Fruit fly (Drosophila melanogaster) whole organism, wandering third instar larva: ENCODE measurements around the gene Ubc6.

Source experiments
- Abd-B ChIP-seq: fragments of >200 bp; optimal IDR thresholded peaks from 2 replicates; lab custom pipeline; 2017; ENCODE audit warnings: missing biosample characterization, missing genetic modification characterization
- CG32264 ChIP-seq: fragments of 200-800 bp; sonication (Bioruptor generic); optimal IDR thresholded peaks from 2 replicates; lab custom pipeline; 2016; ENCODE audit warnings: missing biosample characterization, missing genetic modification characterization
- CG9705 ChIP-seq: fragments of 200-800 bp; sonication (Bioruptor generic); optimal IDR thresholded peaks from 2 replicates; lab custom pipeline; 2018; ENCODE audit warnings: missing biosample characterization, mild to moderate bottlenecking, missing genetic modification characterization
- CrebA ChIP-seq: fragments of 200-800 bp; sonication (Bioruptor generic); optimal IDR thresholded peaks from 2 replicates; lab custom pipeline; 2016; ENCODE audit warnings: missing biosample characterization, mild to moderate bottlenecking, missing genetic modification characterization, borderline replicate concordance
- Dfd ChIP-seq: fragments of >200 bp; optimal IDR thresholded peaks from 2 replicates; lab custom pipeline; 2017; ENCODE audit warnings: missing biosample characterization, missing genetic modification characterization
- Dif ChIP-seq: fragments of 200-275, 200-300 bp; sonication (Bioruptor generic); optimal IDR thresholded peaks from 2 replicates; lab custom pipeline; 2018; ENCODE audit warnings: missing biosample characterization, missing genetic modification characterization; ENCODE audit not compliant: partially characterized antibody
- GATAd ChIP-seq: sonication (Bioruptor generic); optimal IDR thresholded peaks from 2 replicates; lab custom pipeline; 2016; ENCODE audit warnings: missing biosample characterization, missing genetic modification characterization
- HLH106 ChIP-seq: fragments of 200-800 bp; optimal IDR thresholded peaks from 3 replicates; lab custom pipeline; 2019; ENCODE audit warnings: missing biosample characterization, mild to moderate bottlenecking, missing genetic modification characterization, moderate library complexity
- Hnf4 ChIP-seq: fragments of 200-800 bp; sonication (Bioruptor generic); optimal IDR thresholded peaks from 2 replicates; lab custom pipeline; 2016; ENCODE audit warnings: missing biosample characterization, mild to moderate bottlenecking, missing genetic modification characterization
- Hr78 ChIP-seq: fragments of >200 bp; optimal IDR thresholded peaks from 2 replicates; lab custom pipeline; 2017; ENCODE audit warnings: missing biosample characterization, missing genetic modification characterization
- Hr83 ChIP-seq: fragments of 200-300 bp; sonication (Bioruptor generic); optimal IDR thresholded peaks from 2 replicates; lab custom pipeline; 2016; ENCODE audit warnings: missing biosample characterization, mild to moderate bottlenecking, missing genetic modification characterization, moderate library complexity; ENCODE audit not compliant: poor library complexity, severe bottlenecking
- Jra ChIP-seq: sonication (Bioruptor generic); optimal IDR thresholded peaks from 2 replicates; lab custom pipeline; 2016; ENCODE audit warnings: missing biosample characterization, missing genetic modification characterization
- Mio ChIP-seq: sonication (Bioruptor generic); optimal IDR thresholded peaks from 2 replicates; lab custom pipeline; 2016; ENCODE audit warnings: missing biosample characterization, missing genetic modification characterization
- Myc ChIP-seq: fragments of >200 bp; optimal IDR thresholded peaks from 2 replicates; lab custom pipeline; 2017
- N ChIP-seq: fragments of >200 bp; optimal IDR thresholded peaks from 2 replicates; lab custom pipeline; 2018; ENCODE audit warnings: missing biosample characterization, missing external identifiers, missing genetic modification characterization
- OdsH ChIP-seq: fragments of 200-800 bp; sonication (Bioruptor generic); optimal IDR thresholded peaks from 2 replicates; lab custom pipeline; 2016; ENCODE audit warnings: missing biosample characterization, mild to moderate bottlenecking, missing genetic modification characterization
- Rel ChIP-seq, 2 experiments: fragments of 200-800 bp; sonication (Bioruptor generic) in 1 of 2; optimal IDR thresholded peaks; 2 replicates in 1 of 2; 3 replicates in 1 of 2; lab custom pipeline; 2016 to 2019; ENCODE audit warnings: mild to moderate bottlenecking in 2 of 2, missing biosample characterization in 2 of 2, missing genetic modification characterization in 2 of 2, moderate library complexity in 1 of 2
- Sp1 ChIP-seq: fragments of 200-800 bp; sonication (Bioruptor generic); optimal IDR thresholded peaks from 3 replicates; lab custom pipeline; 2019; ENCODE audit warnings: missing biosample characterization, mild to moderate bottlenecking, missing genetic modification characterization, moderate library complexity
- Vsx2 ChIP-seq: fragments of 200-300, 225-300 bp; sonication (Bioruptor generic); optimal IDR thresholded peaks from 2 replicates; lab custom pipeline; 2018; ENCODE audit warnings: missing biosample characterization, missing genetic modification characterization; ENCODE audit not compliant: partially characterized antibody
- br ChIP-seq: fragments of 200-800 bp; sonication (Bioruptor generic); optimal IDR thresholded peaks from 2 replicates; lab custom pipeline; 2016; ENCODE audit warnings: missing biosample characterization, missing genetic modification characterization
- brk ChIP-seq: fragments of 200-800 bp; sonication (Bioruptor generic); optimal IDR thresholded peaks from 2 replicates; lab custom pipeline; 2016; ENCODE audit warnings: missing biosample characterization, mild to moderate bottlenecking, missing genetic modification characterization
- dl ChIP-seq, 2 experiments: fragments of 175-275, 200-275 bp in 1 of 2; fragments of 200-275 bp in 1 of 2; sonication (Bioruptor generic); optimal IDR thresholded peaks; lab custom pipeline; 2018; ENCODE audit warnings: mild to moderate bottlenecking in 2 of 2, missing biosample characterization in 2 of 2, missing genetic modification characterization in 2 of 2, moderate library complexity in 2 of 2; ENCODE audit not compliant: partially characterized antibody in 2 of 2, insufficient read depth in 1 of 2
- dmrt93B ChIP-seq: fragments of 200-800 bp; sonication (Bioruptor generic); optimal IDR thresholded peaks from 2 replicates; lab custom pipeline; 2018; ENCODE audit warnings: missing biosample characterization, mild to moderate bottlenecking, missing genetic modification characterization
- dsf ChIP-seq: sonication (Bioruptor generic); optimal IDR thresholded peaks from 2 replicates; lab custom pipeline; 2016; ENCODE audit warnings: missing biosample characterization, missing genetic modification characterization, borderline replicate concordance
- ey ChIP-seq: fragments of 200-800 bp; sonication (Bioruptor generic); optimal IDR thresholded peaks from 2 replicates; lab custom pipeline; 2016; ENCODE audit warnings: missing biosample characterization, missing genetic modification characterization
- foxo ChIP-seq, 2 experiments: fragments of 200-800 bp; sonication (Bioruptor generic); optimal IDR thresholded peaks; 2 replicates in 1 of 2; 3 replicates in 1 of 2; lab custom pipeline; 2016 to 2017; ENCODE audit warnings: missing biosample characterization in 2 of 2, missing genetic modification characterization in 2 of 2
- fru ChIP-seq: fragments of 200-800 bp; sonication (Bioruptor generic); optimal IDR thresholded peaks from 3 replicates; lab custom pipeline; 2016; ENCODE audit warnings: missing biosample characterization, mild to moderate bottlenecking, missing genetic modification characterization
- h ChIP-seq: fragments of 200-800 bp; sonication (Bioruptor generic); optimal IDR thresholded peaks from 3 replicates; lab custom pipeline; 2016; ENCODE audit warnings: missing biosample characterization, mild to moderate bottlenecking, missing genetic modification characterization
- jim ChIP-seq: fragments of 175-275, 200-325 bp; sonication (Bioruptor generic); optimal IDR thresholded peaks from 2 replicates; lab custom pipeline; 2016; ENCODE audit warnings: missing biosample characterization, mild to moderate bottlenecking, missing genetic modification characterization
- lola ChIP-seq: fragments of >200 bp; optimal IDR thresholded peaks from 2 replicates; lab custom pipeline; 2017; ENCODE audit warnings: missing biosample characterization, missing genetic modification characterization
- pan ChIP-seq: fragments of >200 bp; optimal IDR thresholded peaks from 2 replicates; lab custom pipeline; 2017
- psq ChIP-seq: fragments of 200-800 bp; sonication (Bioruptor generic); optimal IDR thresholded peaks from 3 replicates; lab custom pipeline; 2017; ENCODE audit warnings: missing biosample characterization, mild to moderate bottlenecking, missing genetic modification characterization, moderate library complexity
- rgr ChIP-seq: fragments of 200-800 bp; sonication (Bioruptor generic); optimal IDR thresholded peaks from 3 replicates; lab custom pipeline; 2016; ENCODE audit warnings: missing biosample characterization, mild to moderate bottlenecking, missing genetic modification characterization
- sage ChIP-seq: fragments of 200-800 bp; sonication (Bioruptor generic); optimal IDR thresholded peaks from 2 replicates; lab custom pipeline; 2016; ENCODE audit warnings: missing biosample characterization, mild to moderate bottlenecking, missing genetic modification characterization
- sv ChIP-seq: fragments of 200-800 bp; sonication (Bioruptor generic); optimal IDR thresholded peaks from 3 replicates; lab custom pipeline; 2016; ENCODE audit warnings: missing biosample characterization, missing genetic modification characterization
- tai ChIP-seq: sonication (Bioruptor generic); optimal IDR thresholded peaks from 2 replicates; lab custom pipeline; 2016; ENCODE audit warnings: missing biosample characterization, missing genetic modification characterization
- usp ChIP-seq: fragments of >200 bp; optimal IDR thresholded peaks from 2 replicates; lab custom pipeline; 2017; ENCODE audit warnings: missing biosample characterization, missing genetic modification characterization
- woc ChIP-seq: sonication (Bioruptor generic); optimal IDR thresholded peaks from 2 replicates; lab custom pipeline; 2016; ENCODE audit warnings: missing biosample characterization, mild to moderate bottlenecking, missing genetic modification characterization

Ubc6 gene

DNA sequence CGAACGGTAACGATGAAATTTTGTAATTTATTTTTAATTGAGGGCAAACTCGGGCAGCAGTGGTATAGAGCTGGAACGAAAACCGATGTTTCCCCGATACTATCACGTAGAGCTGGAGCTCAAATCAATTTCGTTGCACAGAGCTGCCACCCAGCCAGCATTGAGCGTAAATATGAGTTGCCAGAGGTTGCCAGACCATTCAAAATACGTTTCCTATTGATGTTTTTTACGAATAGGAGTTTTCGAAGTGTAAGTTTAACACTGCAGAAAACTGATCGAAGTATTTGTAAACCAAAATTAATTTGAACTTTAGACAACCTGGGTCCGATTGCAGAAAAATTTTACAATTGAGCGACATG is at the start of gene Ubc6:
Gene Ubc6, minus strand, starts transcription at position 112 of the 359 bp plus-strand sequence.
- no peak for TF ChIP-seq CG9705 (GFP tag; lab: Kevin White, UChicago)
- TF ChIP-seq GATAd (GFP tag; lab: Kevin White, UChicago) = no peak
- peak; percentile 56 for TF ChIP-seq sv (GFP tag; lab: Kevin White, UChicago)
- TF ChIP-seq Rel (GFP tag; optimal IDR thresholded peaks at IDR 0.05; lab: Kevin White, UChicago) = no peak
- peak; percentile 63 for TF ChIP-seq Rel (tag; optimal IDR thresholded peaks at IDR 0.05; lab: Kevin White, UChicago)
- no peak for TF ChIP-seq CG32264 (GFP tag; lab: Kevin White, UChicago)
- TF ChIP-seq sage (GFP tag; lab: Kevin White, UChicago) = no peak
- peak; percentile 74 for TF ChIP-seq ey (GFP tag; lab: Kevin White, UChicago)
- TF ChIP-seq Jra (GFP tag; lab: Kevin White, UChicago) = peak; percentile 61
- no peak for TF ChIP-seq CrebA
- no peak for TF ChIP-seq Vsx2 (GFP tag; lab: Kevin White, UChicago)
- TF ChIP-seq psq (GFP tag; lab: Kevin White, UChicago) = peak; percentile 58
- TF ChIP-seq lola (GFP tag; lab: Kevin White, UChicago) = no peak
- no peak for TF ChIP-seq Abd-B (GFP tag; lab: Kevin White, UChicago)
- no peak for TF ChIP-seq Hr78 (GFP tag; lab: Kevin White, UChicago)
- TF ChIP-seq jim = peak; percentile 60
- peak; percentile 77 for TF ChIP-seq rgr (GFP tag; lab: Kevin White, UChicago)
- TF ChIP-seq fru (GFP tag; lab: Kevin White, UChicago) = peak; percentile 64
- TF ChIP-seq Sp1 (GFP tag; lab: Kevin White, UChicago) = peak; percentile 2
- peak; percentile 87 for TF ChIP-seq Hr83 (GFP tag; lab: Kevin White, UChicago)
- TF ChIP-seq dsf (GFP tag; lab: Kevin White, UChicago) = no peak
- TF ChIP-seq Mio (GFP tag; lab: Kevin White, UChicago) = no peak
- TF ChIP-seq Dif (GFP tag; lab: Kevin White, UChicago) = no peak
- no peak for TF ChIP-seq Myc (lab: Kevin White, UChicago)
- TF ChIP-seq pan (lab: Kevin White, UChicago) = no peak
- TF ChIP-seq dmrt93B (GFP tag; lab: Kevin White, UChicago) = peak; percentile 10
- no peak for TF ChIP-seq dl (GFP tag; optimal IDR thresholded peaks at IDR 0.05; lab: Kevin White, UChicago; ENCODE audit: insufficient read depth in 1 of 2, partially characterized antibody in 2 of 2)
- TF ChIP-seq Dfd (GFP tag; lab: Kevin White, UChicago) = no peak
- peak; percentile 17 for TF ChIP-seq woc (GFP tag; lab: Kevin White, UChicago)
- peak; percentile 10 for TF ChIP-seq N (GFP tag; lab: Kevin White, UChicago)
- peak; percentile 76 for TF ChIP-seq tai (GFP tag; lab: Kevin White, UChicago)
- peak; percentile 70 for TF ChIP-seq brk
- TF ChIP-seq OdsH = peak; percentile 32
- peak; percentile 71 for TF ChIP-seq h
- TF ChIP-seq Hnf4 = peak; percentile 82
- TF ChIP-seq foxo (GFP tag; optimal IDR thresholded peaks at IDR 0.05; lab: Kevin White, UChicago) = peak in 1 of 2 experiments; percentile 76
- TF ChIP-seq usp = no peak
- TF ChIP-seq HLH106 (tag; lab: Kevin White, UChicago) = peak; percentile 60
- peak; percentile 57 for TF ChIP-seq br

DNA sequence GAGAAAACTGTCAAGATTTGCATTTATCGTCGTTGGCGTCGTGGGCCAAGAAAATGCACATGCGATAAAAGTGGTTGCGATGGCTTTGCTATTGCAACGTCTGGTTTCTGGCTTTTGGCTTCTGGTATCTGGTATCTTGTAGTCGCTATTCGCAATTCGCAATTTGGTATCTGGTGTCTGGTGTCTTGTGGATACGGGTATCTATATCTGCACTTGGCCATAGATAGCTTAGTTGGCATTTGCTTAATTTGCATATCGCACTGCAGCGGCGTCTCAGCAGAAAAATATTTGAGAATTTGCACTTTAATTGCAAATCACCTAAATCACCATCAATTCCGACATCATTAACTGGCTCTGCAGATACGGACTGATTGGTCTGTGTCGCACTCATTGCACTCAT is 48.2 kb upstream of the Ubc6 start:
- no peak for TF ChIP-seq Hr83 (GFP tag; lab: Kevin White, UChicago)
- TF ChIP-seq psq (GFP tag; lab: Kevin White, UChicago) = no peak
- TF ChIP-seq Dif (GFP tag; lab: Kevin White, UChicago) = no peak
- TF ChIP-seq br = no peak
- no peak for TF ChIP-seq Vsx2 (GFP tag; lab: Kevin White, UChicago)
- TF ChIP-seq CG32264 (GFP tag; lab: Kevin White, UChicago) = no peak
- no peak for TF ChIP-seq sage (GFP tag; lab: Kevin White, UChicago)
- no peak for TF ChIP-seq h
- no peak for TF ChIP-seq Hnf4
- no peak for TF ChIP-seq Rel (GFP tag; optimal IDR thresholded peaks at IDR 0.05; lab: Kevin White, UChicago)
- no peak for TF ChIP-seq Rel (tag; optimal IDR thresholded peaks at IDR 0.05; lab: Kevin White, UChicago)
- TF ChIP-seq jim = no peak
- no peak for TF ChIP-seq foxo (GFP tag; optimal IDR thresholded peaks at IDR 0.05; lab: Kevin White, UChicago)
- TF ChIP-seq, all 38 proteins: peak for 0
